Worm (Caenorhabditis elegans) whole organism, L1 larva: ENCODE data around the gene T27E4.1.

ENCODE experiments used
- mdl-1 ChIP-seq, 2 experiments: fragments of 150-350 bp; optimal IDR thresholded peaks; 2 replicates each; lab custom pipeline; 2014 to 2017; ENCODE audit warnings: missing biosample characterization in 2 of 2, missing genetic modification characterization in 2 of 2, inconsistent platforms in 1 of 2
- nhr-11 ChIP-seq: fragments of 150-350 bp; optimal IDR thresholded peaks from 2 replicates; lab custom pipeline; 2014; ENCODE audit warnings: missing biosample characterization, missing genetic modification characterization
- nhr-84 ChIP-seq: sonication (generic microtip); optimal IDR thresholded peaks from 2 replicates; lab custom pipeline; 2017; ENCODE audit warnings: missing biosample characterization, missing genetic modification characterization
- nhr-85 ChIP-seq: sonication (generic microtip); peaks from one replicate; lab custom pipeline; 2016; ENCODE audit warnings: missing genetic modification characterization, inconsistent platforms, missing compliant biosample characterization
- nhr-90 ChIP-seq: sonication (generic microtip); optimal IDR thresholded peaks from 2 replicates; lab custom pipeline; 2016; ENCODE audit warnings: mild to moderate bottlenecking, missing genetic modification characterization, missing compliant biosample characterization; ENCODE audit not compliant: poor library complexity

ce11 chrV:9047555-9048049, 44.5 kb upstream of the T27E4.1 start, which contains the start of gene C25E10.17:
- TF ChIP-seq nhr-84 (no peak), nhr-11 (tag; lab: Kevin White, UChicago) (peak; percentile 37), mdl-1 (tag; optimal IDR thresholded peaks at IDR 0.05; lab: Kevin White, UChicago) (no peak), nhr-90 (tag; lab: Kevin White, UChicago) (no peak), nhr-85 (tag; lab: Kevin White, UChicago) (no peak)
